Worm (Caenorhabditis elegans): Measurements from ENCODE around the gene unc-104.

The unc-104 gene

DNA sequence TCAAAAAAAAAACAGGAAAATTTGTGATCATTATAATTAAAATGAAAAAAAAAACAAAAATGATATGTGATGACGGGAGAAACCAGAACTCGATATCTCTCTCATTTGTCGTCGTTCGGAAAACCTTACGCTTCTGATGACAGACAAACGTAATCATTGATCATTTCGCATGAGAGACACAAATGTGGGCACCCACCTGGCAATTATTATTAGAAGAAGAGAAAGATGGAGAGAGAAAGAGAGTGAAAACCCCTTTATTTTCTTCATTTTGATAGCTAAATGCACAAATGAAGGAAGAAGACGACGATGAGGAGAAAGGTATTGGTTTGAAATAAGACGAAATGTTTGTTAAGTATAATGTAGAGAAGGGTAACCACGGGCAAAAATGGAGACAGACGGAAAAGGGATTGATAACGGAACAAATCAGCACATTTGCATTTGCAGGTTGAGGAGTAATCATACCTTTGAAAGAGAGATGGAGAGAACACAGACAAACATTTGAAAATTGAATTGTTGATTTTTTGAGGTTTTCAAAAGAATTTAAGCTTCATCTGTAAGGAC lies 36.4 kb downstream of the unc-104 start:
- TF ChIP-seq nhr-85 (tag), result no peak
- no peak for TF ChIP-seq swsn-7 (tag; optimal IDR thresholded peaks at IDR 0.05)
- peak in 1 of 2 experiments; percentile 6 for TF ChIP-seq lsy-2 (tag; optimal IDR thresholded peaks at IDR 0.05)
- TF ChIP-seq ceh-88 (GFP tag; IDR thresholded peaks at IDR 0.05), result no peak
- TF ChIP-seq ceh-82 (tag; optimal IDR thresholded peaks at IDR 0.05), result no peak
- TF ChIP-seq blmp-1 (tag; optimal IDR thresholded peaks at IDR 0.05), result peak; percentile 33
- no peak for TF ChIP-seq efl-3 (GFP tag; optimal IDR thresholded peaks at IDR 0.05)
- peak; percentile 17 for TF ChIP-seq nhr-20 (tag; optimal IDR thresholded peaks at IDR 0.05)
- no peak for TF ChIP-seq unc-98 (GFP tag; IDR thresholded peaks at IDR 0.05)
- TF ChIP-seq skn-1 (tag; optimal IDR thresholded peaks at IDR 0.05), result no peak
- TF ChIP-seq sup-37 (GFP tag; optimal IDR thresholded peaks at IDR 0.05), result no peak
- TF ChIP-seq grh-1 (GFP tag; IDR thresholded peaks at IDR 0.05), result no peak
- no peak for TF ChIP-seq isw-1 (GFP tag; IDR thresholded peaks at IDR 0.05)
- no peak for TF ChIP-seq C34B4.2 (tag; optimal IDR thresholded peaks at IDR 0.05)
- TF ChIP-seq elt-2 (tag; optimal IDR thresholded peaks at IDR 0.05), result peak; percentile 61
- TF ChIP-seq pag-3 (tag; optimal IDR thresholded peaks at IDR 0.05; ENCODE audit: borderline replicate concordance, insufficient read depth), result no peak
- TF ChIP-seq lin-35 (GFP tag; optimal IDR thresholded peaks at IDR 0.05), result peak in 1 of 2 experiments; percentile 36
- no peak for TF ChIP-seq lin-13 (GFP tag; optimal IDR thresholded peaks at IDR 0.05)
- no peak for TF ChIP-seq hlh-4 (tag; optimal IDR thresholded peaks at IDR 0.05)
- TF ChIP-seq efl-1 (optimal IDR thresholded peaks at IDR 0.05), result no peak
- TF ChIP-seq efl-1 (GFP tag; optimal IDR thresholded peaks at IDR 0.05 in 1 of 2), result peak in 1 of 2 experiments; percentile 22
- no peak for TF ChIP-seq nhr-12 (tag; optimal IDR thresholded peaks at IDR 0.05)
- no peak for TF ChIP-seq egl-13 (tag; optimal IDR thresholded peaks at IDR 0.05)

DNA sequence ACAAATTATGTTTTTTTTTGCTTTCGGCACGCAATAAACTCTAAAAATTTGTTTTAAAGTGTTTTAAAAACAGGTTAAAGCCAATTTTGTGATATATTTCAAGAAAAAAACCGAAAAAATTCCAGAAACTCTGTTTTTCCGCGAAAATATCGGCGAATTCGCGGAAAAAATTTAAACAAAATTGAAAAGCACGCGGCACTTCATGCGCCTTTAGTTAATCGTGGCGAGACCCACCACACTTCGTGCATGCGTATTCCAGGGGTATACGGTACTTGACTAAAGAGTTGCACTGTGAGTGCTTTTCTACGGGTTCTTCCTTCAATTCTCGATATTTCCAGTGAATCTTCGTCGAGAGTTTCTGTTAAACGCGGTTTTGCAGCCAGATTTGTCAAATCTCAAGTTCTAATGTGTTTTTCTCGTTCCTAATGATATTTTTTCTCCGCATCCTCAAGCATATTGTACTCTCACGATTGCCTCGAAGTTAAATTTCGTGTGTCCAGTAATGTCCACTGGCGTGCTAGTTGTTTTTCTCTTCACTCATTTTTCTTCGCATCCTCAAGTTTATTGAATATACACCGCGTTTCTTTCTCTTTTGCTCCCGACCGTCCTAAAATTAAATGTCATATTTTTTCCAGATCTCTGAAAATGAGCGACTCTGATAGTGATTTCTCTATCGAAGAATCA lies 43.0 kb downstream of the unc-104 start, which contains the start of gene cin-4:
Gene cin-4 (plus strand): TSS at position 634 of the 684 bp plus-strand sequence.
- TF ChIP-seq ceh-8 (GFP tag; optimal IDR thresholded peaks at IDR 0.05) (no peak), nhr-11 (tag; optimal IDR thresholded peaks at IDR 0.05) (no peak), ceh-82 (tag; optimal IDR thresholded peaks at IDR 0.05) (no peak)

DNA sequence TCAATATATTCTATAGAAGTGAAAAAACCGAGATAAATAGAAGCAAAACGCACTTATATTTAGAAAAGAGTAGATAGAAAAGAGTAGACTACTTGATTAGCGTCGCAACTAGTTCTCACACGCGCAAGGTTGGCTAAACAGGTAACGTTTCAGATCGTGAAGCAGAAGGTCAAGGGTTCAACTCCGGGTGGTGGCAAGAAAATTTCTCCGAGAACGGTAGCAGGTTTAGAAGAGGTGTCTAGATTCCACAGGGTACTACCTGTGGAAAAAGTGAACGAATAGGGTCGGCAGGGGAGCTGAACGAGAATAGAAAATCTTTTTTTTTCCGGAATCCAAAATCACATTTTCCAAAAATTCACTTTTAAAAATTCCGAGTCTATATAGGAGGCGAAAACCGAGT lies 47.3 kb downstream of the unc-104 start:
- TF ChIP-seq nhr-19 (GFP tag; conservative IDR thresholded peaks at IDR 0.05), result peak; percentile 57
- peak; percentile 32 for TF ChIP-seq nhr-90 (tag; optimal IDR thresholded peaks at IDR 0.05; ENCODE audit: poor library complexity)
- TF ChIP-seq nhr-47 (tag; optimal IDR thresholded peaks at IDR 0.05), result peak; percentile 29
- 0 out of 2 replicates have a peak, but pooled peaks have one; percentile 9 for TF ChIP-seq grh-1 (GFP tag; IDR thresholded peaks at IDR 0.05)

DNA sequence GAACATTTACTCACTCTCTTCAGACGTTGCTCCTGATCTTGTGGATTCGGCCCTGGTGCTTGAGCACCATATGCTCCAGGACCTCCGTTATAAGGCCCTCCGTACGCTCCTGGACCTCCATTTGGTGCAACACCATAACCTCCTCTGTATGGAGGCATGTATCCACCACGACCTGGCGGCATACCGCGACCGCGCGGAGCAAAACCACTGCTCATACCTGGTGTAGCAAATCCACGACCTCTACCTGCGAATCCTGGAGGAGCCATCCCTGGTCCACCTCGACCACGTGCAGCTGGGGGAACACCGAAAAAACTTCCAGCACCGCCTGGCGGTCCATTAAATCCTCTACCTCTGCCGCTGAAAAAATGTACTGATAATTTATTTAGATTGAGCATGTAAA lies 54.7 kb downstream of the unc-104 start:
- no peak for TF ChIP-seq unc-62 (GFP tag; optimal IDR thresholded peaks at IDR 0.05)
- TF ChIP-seq unc-30 (tag; optimal IDR thresholded peaks at IDR 0.05), result no peak
- TF ChIP-seq efl-1 (optimal IDR thresholded peaks at IDR 0.05), result no peak
- TF ChIP-seq efl-1 (GFP tag; optimal IDR thresholded peaks at IDR 0.05 in 1 of 2), result peak in 1 of 2 experiments; percentile 59
- TF ChIP-seq nhr-12 (tag; optimal IDR thresholded peaks at IDR 0.05), result no peak

DNA sequence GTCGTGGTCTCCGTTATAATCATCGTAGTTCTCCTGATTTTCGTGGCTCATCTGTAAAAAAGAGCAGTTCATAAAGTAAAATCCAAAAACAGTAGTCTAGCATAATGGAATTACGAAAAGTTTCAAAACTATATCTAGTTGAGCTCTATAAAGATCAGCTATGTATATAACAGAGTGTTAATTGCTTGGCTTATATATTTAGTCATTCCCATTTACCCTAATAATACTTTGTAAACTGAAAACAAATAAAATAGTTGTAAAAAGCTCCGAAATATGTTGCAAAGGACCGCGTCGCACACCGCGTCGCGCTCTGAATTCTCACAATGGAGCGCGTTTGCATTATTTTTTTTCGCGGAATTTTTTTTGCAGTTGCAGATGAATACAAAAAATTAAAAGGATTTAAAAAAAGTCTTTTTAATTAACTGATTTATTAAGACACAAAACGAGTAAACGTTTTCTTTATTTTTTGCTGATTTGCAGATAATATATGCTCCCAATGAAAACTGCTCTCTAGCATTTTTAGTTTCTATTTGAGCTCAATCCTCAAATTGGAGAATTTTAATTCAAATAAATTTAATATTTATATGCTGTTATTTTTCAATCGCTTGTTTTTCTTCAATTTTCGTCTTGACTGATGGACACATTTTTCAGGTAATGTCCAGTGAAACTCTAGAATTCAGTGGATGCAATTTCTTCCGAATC lies 55.4 kb downstream of the unc-104 start, which contains the start of the genes tcer-1 and ZK1127.5:
Gene tcer-1 (minus strand): TSS at position 51 of the 702 bp plus-strand sequence.
Gene ZK1127.5 (plus strand): TSS at position 652 of the 702 bp plus-strand sequence.
- TF ChIP-seq tbx-2 (tag; optimal IDR thresholded peaks at IDR 0.05) (peak; percentile 40), nhr-71 (tag; optimal IDR thresholded peaks at IDR 0.05) (peak; percentile 50), fkh-8 (tag; optimal IDR thresholded peaks at IDR 0.05) (peak; percentile 41), nhr-85 (tag) (peak; percentile 31), lin-39 (tag; optimal IDR thresholded peaks at IDR 0.05) (no peak), nhr-237 (tag; optimal IDR thresholded peaks at IDR 0.05) (peak; percentile 1), nhr-47 (tag; optimal IDR thresholded peaks at IDR 0.05) (peak; percentile 56), unc-86 (tag; optimal IDR thresholded peaks at IDR 0.05) (no peak), skn-1 (tag; optimal IDR thresholded peaks at IDR 0.05) (peak; percentile 43), nhr-90 (tag; optimal IDR thresholded peaks at IDR 0.05; ENCODE audit: poor library complexity) (peak; percentile 23), C16A3.4 (tag; optimal IDR thresholded peaks at IDR 0.05) (peak; percentile 66), dpl-1 (GFP tag; optimal IDR thresholded peaks at IDR 0.05) (peak; percentile 54 to 82 (median 59)), swsn-7 (tag; optimal IDR thresholded peaks at IDR 0.05) (peak; percentile 54), dsc-1 (tag; optimal IDR thresholded peaks at IDR 0.05) (peak; percentile 44), lin-13 (GFP tag; optimal IDR thresholded peaks at IDR 0.05) (peak; percentile 2), nhr-19 (GFP tag; conservative IDR thresholded peaks at IDR 0.05) (peak; percentile 24; the same call in 1 of the 2 replicates), hpl-2 (GFP tag; optimal IDR thresholded peaks at IDR 0.05) (no peak), ceh-82 (tag; optimal IDR thresholded peaks at IDR 0.05) (peak; percentile 26 to 70 (median 39)), pax-3 (tag; optimal IDR thresholded peaks at IDR 0.05) (no peak)
